Worm (Caenorhabditis elegans): ENCODE data around the gene dsl-7.

dsl-7 gene

DNA sequence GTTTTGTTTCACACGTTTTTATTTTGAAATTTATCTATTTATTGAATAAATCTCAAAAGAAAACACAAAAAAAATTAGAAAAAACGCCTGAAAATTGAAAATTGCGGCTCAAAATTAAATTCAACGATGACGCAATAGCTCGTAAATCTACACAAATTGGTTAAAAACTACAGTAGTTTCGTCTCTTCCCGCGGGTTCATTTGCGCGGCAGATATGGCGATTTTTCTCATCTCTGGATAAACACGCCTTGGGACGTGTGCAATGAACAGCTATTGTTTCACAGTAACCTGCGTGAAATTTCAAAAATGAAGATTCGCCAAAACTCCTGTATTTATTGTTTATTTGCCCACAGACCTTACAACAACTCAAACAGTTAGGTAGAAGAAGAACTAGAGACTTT is 16.3 kb downstream of the dsl-7 start (continued):
- no peak for TF ChIP-seq sptf-2 (GFP tag; optimal IDR thresholded peaks at IDR 0.05)
- TF ChIP-seq gei-17 (GFP tag; optimal IDR thresholded peaks at IDR 0.05) = no peak
- no peak for TF ChIP-seq let-607 (tag; optimal IDR thresholded peaks at IDR 0.05)
- no peak for TF ChIP-seq ceh-100 (GFP tag; IDR thresholded peaks at IDR 0.05)
- TF ChIP-seq xnd-1 (tag; optimal IDR thresholded peaks at IDR 0.05) = peak; percentile 59
- TF ChIP-seq sdz-38 (tag; optimal IDR thresholded peaks at IDR 0.05) = no peak
- peak; percentile 73 for TF ChIP-seq lsl-1 (GFP tag; optimal IDR thresholded peaks at IDR 0.05)
- no peak for TF ChIP-seq K11D2.4 (GFP tag; IDR thresholded peaks at IDR 0.05)
- no peak for TF ChIP-seq him-1 (tag; optimal IDR thresholded peaks at IDR 0.05)
- 0 out of 2 replicates have a peak, but pooled peaks have one; percentile 26 for TF ChIP-seq D2030.7 (GFP tag; IDR thresholded peaks at IDR 0.05)

DNA sequence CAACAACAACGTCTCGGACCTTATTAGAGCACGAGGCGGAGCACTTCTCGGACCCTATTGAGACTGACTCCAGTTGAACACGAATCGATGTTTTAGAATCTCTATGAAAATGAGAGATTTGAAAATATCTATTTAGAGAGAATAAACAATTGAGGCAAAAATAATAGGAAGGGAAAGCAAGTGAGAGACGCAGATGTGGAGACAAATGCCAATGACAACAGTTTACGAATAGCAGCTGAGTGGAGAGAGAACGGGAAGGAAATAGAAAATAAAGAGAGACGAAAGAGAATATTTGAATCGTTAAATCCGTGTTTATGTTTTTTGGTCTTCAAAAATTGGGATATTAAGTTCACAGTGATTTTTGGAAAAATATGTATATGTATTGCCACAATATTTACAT is 16.9 kb downstream of the dsl-7 start:
- TF ChIP-seq nhr-80 (tag; optimal IDR thresholded peaks at IDR 0.05) (peak; percentile 13), hmg-1.2 (GFP tag; IDR thresholded peaks at IDR 0.05) (peak; percentile 54; the same call in 1 of the 2 replicates), snpc-3.4 (tag; optimal IDR thresholded peaks at IDR 0.05) (no peak)

DNA sequence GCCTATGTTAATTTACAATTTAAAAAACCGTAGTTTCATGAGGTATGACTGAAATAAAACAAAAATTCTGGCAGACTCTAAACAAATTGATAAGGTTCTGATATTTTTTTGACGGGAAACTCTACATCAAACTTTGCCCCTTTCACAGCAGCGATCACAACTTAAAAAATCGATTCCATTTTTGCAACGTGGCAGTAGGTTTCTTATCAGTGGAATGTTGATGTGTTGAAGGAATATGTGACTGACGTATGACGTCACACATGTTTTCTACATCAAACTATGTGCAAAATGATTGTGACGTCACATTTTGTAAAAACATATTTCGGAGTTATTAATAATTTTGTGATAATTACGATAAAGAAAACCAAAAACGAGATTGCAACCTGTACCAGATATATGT is 19.0 kb downstream of the dsl-7 start:
- peak; percentile 22 for TF ChIP-seq unc-62 (GFP tag; optimal IDR thresholded peaks at IDR 0.05)
- peak; percentile 1 for TF ChIP-seq tbp1 (GFP tag; optimal IDR thresholded peaks at IDR 0.05)
- TF ChIP-seq nhr-80 (tag; optimal IDR thresholded peaks at IDR 0.05) = peak; percentile 69
- TF ChIP-seq let-607 (tag; optimal IDR thresholded peaks at IDR 0.05) = peak; percentile 58 to 92
- TF ChIP-seq bed-1 (GFP tag; IDR thresholded peaks at IDR 0.05) = no peak
- peak; percentile 87 for TF ChIP-seq atf-7 (tag; optimal IDR thresholded peaks at IDR 0.05)
- TF ChIP-seq lin-54 (GFP tag; optimal IDR thresholded peaks at IDR 0.05) = no peak
- no peak for TF ChIP-seq cebp-1 (GFP tag; IDR thresholded peaks at IDR 0.05)
- TF ChIP-seq cebp-1 (tag; optimal IDR thresholded peaks at IDR 0.05) = peak; percentile 23

DNA sequence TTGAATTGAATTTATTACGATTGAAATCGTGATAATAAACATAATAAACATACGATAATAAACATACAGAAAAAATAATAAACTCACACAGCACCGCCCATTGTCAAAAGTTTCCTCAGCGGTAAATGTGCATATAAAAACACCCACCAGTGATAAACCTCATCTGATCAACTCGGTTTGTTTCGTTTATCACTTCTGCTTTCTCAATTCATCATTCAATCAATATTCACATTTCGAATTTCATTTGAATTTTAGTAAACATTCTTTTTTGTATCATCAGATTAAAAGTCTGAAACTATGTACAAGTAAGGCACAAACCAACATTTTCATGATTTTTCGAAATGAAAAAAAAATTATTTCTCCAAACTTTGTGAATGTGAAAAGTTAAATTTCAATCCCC is 20.2 kb downstream of the dsl-7 start, which contains the start of gene try-10:
Gene try-10 (minus strand): TSS at position 101 of the 400 bp plus-strand sequence.
- TF ChIP-seq Y53G8AR.9 (GFP tag; conservative IDR thresholded peaks at IDR 0.05) (no peak), pbrm-1 (GFP tag; IDR thresholded peaks at IDR 0.05) (no peak), aptf-2 (GFP tag; conservative IDR thresholded peaks at IDR 0.05) (no peak), dpl-1 (GFP tag; optimal IDR thresholded peaks at IDR 0.05) (no peak), Y53F4B.3 (GFP tag; IDR thresholded peaks at IDR 0.05) (no peak), ceh-40 (GFP tag; IDR thresholded peaks at IDR 0.05) (no peak), Y56A3A.18 (GFP tag; IDR thresholded peaks at IDR 0.05) (no peak), die-1 (tag; optimal IDR thresholded peaks at IDR 0.05) (no peak)

DNA sequence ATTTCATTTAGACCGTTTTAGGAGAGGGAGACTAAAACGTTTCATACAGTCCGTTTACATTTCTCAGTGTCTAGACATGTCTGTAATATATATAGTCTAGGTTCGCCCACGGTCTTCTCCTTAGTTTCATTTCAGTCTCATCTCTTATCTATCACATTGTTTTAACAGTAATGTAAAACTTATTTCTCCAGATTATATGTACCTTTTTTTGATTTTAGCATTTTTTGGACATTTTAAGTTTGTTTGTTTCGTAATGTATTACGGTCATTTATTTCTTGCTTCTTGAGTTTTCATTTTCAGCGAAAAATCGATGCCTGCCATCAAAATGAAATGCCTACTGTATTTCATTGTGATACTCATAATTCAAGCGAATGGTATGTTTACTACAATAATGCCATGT is 20.9 kb downstream of the dsl-7 start, which contains the start of gene F15B9.6:
Gene F15B9.6 (plus strand): TSS at position 301 of the 400 bp plus-strand sequence.
- TF ChIP-seq Y67H2A.10 (GFP tag; conservative IDR thresholded peaks at IDR 0.05) = no peak
- TF ChIP-seq cebp-1 (GFP tag; IDR thresholded peaks at IDR 0.05) = no peak
- no peak for TF ChIP-seq cebp-1 (tag; optimal IDR thresholded peaks at IDR 0.05)
- no peak for TF ChIP-seq nfya-2 (GFP tag; IDR thresholded peaks at IDR 0.05)
- TF ChIP-seq ztf-6 (GFP tag; IDR thresholded peaks at IDR 0.05) = no peak
- TF ChIP-seq C17E4.6 (GFP tag; IDR thresholded peaks at IDR 0.05) = no peak
- no peak for TF ChIP-seq F23B12.7 (tag; optimal IDR thresholded peaks at IDR 0.05; ENCODE audit: insufficient read depth)
- no peak for TF ChIP-seq efl-1 (GFP tag; optimal IDR thresholded peaks at IDR 0.05)
- no peak for TF ChIP-seq bed-2 (GFP tag; IDR thresholded peaks at IDR 0.05)
- TF ChIP-seq ztf-18 (tag; optimal IDR thresholded peaks at IDR 0.05) = no peak
- no peak for TF ChIP-seq lin-35 (GFP tag; optimal IDR thresholded peaks at IDR 0.05)
- no peak for TF ChIP-seq nhr-27 (tag; optimal IDR thresholded peaks at IDR 0.05)
- no peak for TF ChIP-seq nhr-179 (tag; optimal IDR thresholded peaks at IDR 0.05)
- TF ChIP-seq egl-44 (GFP tag; IDR thresholded peaks at IDR 0.05) = no peak
- no peak for TF ChIP-seq attf-3 (GFP tag; conservative IDR thresholded peaks at IDR 0.05)
- no peak for TF ChIP-seq lin-26 (GFP tag; IDR thresholded peaks at IDR 0.05)
- no peak for TF ChIP-seq bed-1 (GFP tag; IDR thresholded peaks at IDR 0.05)

Data from whole organism, young adult.